Worm (Caenorhabditis elegans) whole organism, late embryonic: ENCODE data around the gene C27F2.9.

Experiments used
- F13H6.1 ChIP-seq: sonication (generic microtip); optimal IDR thresholded peaks from 2 replicates; lab custom pipeline; 2016; ENCODE audit warnings: missing genetic modification characterization, missing compliant biosample characterization
- ama-1 ChIP-seq: fragments of 150-350 bp; optimal IDR thresholded peaks from 2 replicates; lab custom pipeline; 2014
- ceh-2 ChIP-seq: sonication (generic microtip); optimal IDR thresholded peaks from 2 replicates; lab custom pipeline; 2016; ENCODE audit warnings: missing genotype, missing genetic modification characterization, missing compliant biosample characterization
- ceh-9 ChIP-seq: sonication (generic microtip); optimal IDR thresholded peaks from 2 replicates; lab custom pipeline; 2016; ENCODE audit warnings: mild to moderate bottlenecking, missing genetic modification characterization, inconsistent platforms, missing compliant biosample characterization
- dve-1 ChIP-seq: sonication (generic microtip); optimal IDR thresholded peaks from 2 replicates; lab custom pipeline; 2017; ENCODE audit warnings: antibody characterized with exemption, mild to moderate bottlenecking, missing genetic modification characterization, missing compliant biosample characterization
- lin-11 ChIP-seq: fragments of 200-800 bp; sonication (Bioruptor generic); optimal IDR thresholded peaks from 2 replicates; lab custom pipeline; 2018; ENCODE audit warnings: mild to moderate bottlenecking, missing genetic modification characterization, missing compliant biosample characterization
- pat-9 ChIP-seq: fragments of 200-800 bp; sonication (Bioruptor generic); optimal IDR thresholded peaks from 2 replicates; lab custom pipeline; 2018; ENCODE audit warnings: mild to moderate bottlenecking, missing genetic modification characterization, moderate library complexity, missing compliant biosample characterization
- pha-2 ChIP-seq: sonication (generic microtip); optimal IDR thresholded peaks from 2 replicates; lab custom pipeline; 2017; ENCODE audit warnings: mild to moderate bottlenecking, missing genetic modification characterization, missing compliant biosample characterization
- unc-42 ChIP-seq: sonication (generic microtip); optimal IDR thresholded peaks from 2 replicates; lab custom pipeline; 2016; ENCODE audit warnings: missing genotype, missing genetic modification characterization, missing compliant biosample characterization
- unc-55 ChIP-seq: sonication (generic microtip); optimal IDR thresholded peaks from 2 replicates; lab custom pipeline; 2017; ENCODE audit warnings: missing biosample characterization, missing genetic modification reagents, missing genetic modification characterization
- zip-5 ChIP-seq: sonication (generic microtip); optimal IDR thresholded peaks from 2 replicates; lab custom pipeline; 2016; ENCODE audit warnings: missing genetic modification characterization, missing compliant biosample characterization

ce11 chrIII:5006881-5007280, 44.0 kb upstream of the C27F2.9 start, which contains the start of gene R144.12:
- TF ChIP-seq pat-9: no peak
- no peak for TF ChIP-seq lin-11
- no peak for TF ChIP-seq pha-2 (tag; lab: Kevin White, UChicago)
- TF ChIP-seq dve-1 (tag; lab: Kevin White, UChicago): no peak
- TF ChIP-seq unc-42 (tag; lab: Kevin White, UChicago): no peak
- TF ChIP-seq unc-55 (GFP tag; lab: Kevin White, UChicago): no peak
- no peak for TF ChIP-seq F13H6.1 (tag; lab: Kevin White, UChicago)
- no peak for TF ChIP-seq zip-5 (tag; lab: Kevin White, UChicago)
- TF ChIP-seq ceh-2: no peak
- no peak for TF ChIP-seq ceh-9 (tag; lab: Kevin White, UChicago)
- no peak for TF ChIP-seq ama-1
